Worm (Caenorhabditis elegans) whole organism, midembryonic: Measurements from ENCODE around the gene arrd-28.

Experiments
- T22C8.4 ChIP-seq: fragments of 200-800 bp; sonication (Bioruptor generic); IDR thresholded peaks from 2 replicates; pipeline ENCODE4 v1.3.6; 2022; ENCODE audit warnings: missing genetic modification characterization, missing compliant biosample characterization
- flt-1 ChIP-seq: fragments of 200-800 bp; sonication (Bioruptor generic); IDR thresholded peaks from 2 replicates; pipeline ENCODE4 v1.3.6; 2022; ENCODE audit warnings: missing genetic modification characterization, missing compliant biosample characterization
- tab-1 ChIP-seq: fragments of 200-800 bp; sonication (Bioruptor generic); IDR thresholded peaks from 2 replicates; pipeline ENCODE4 v1.3.6; 2022; ENCODE audit warnings: missing genetic modification characterization, missing compliant biosample characterization
- ztf-23 ChIP-seq: fragments of 200-800 bp; sonication (Bioruptor generic); IDR thresholded peaks from 2 replicates; pipeline ENCODE4 v1.3.6; 2022; ENCODE audit warnings: missing genetic modification reagents, missing genetic modification characterization, missing compliant biosample characterization

- TF ChIP-seq T22C8.4 (GFP tag; lab: Robert Waterston, UW) (no peak), flt-1 (GFP tag; lab: Robert Waterston, UW) (no peak), ztf-23 (GFP tag; lab: Robert Waterston, UW) (no peak), tab-1 (GFP tag; lab: Robert Waterston, UW) (no peak)
Measured at ce11 chrX:10227217-10227616, 43.4 kb downstream of the arrd-28 start.
